Fruit fly (Drosophila melanogaster): ENCODE measurements around the gene CG7044.

CG7044 gene

dm6 chr3R:21118784-21119183 lies 17.3 kb upstream of the CG7044 start, which contains the start of gene Bdbt:
Gene Bdbt, minus strand, starts transcription at chr3R:21118856.
- TF ChIP-seq usp (GFP tag; optimal IDR thresholded peaks at IDR 0.05) (no peak), Dll (optimal IDR thresholded peaks at IDR 0.05) (no peak), CG8478 (optimal IDR thresholded peaks at IDR 0.05) (no peak), pan (optimal IDR thresholded peaks at IDR 0.05) (no peak), EcR (GFP tag; optimal IDR thresholded peaks at IDR 0.05) (no peak), psq (optimal IDR thresholded peaks at IDR 0.05) (no peak)

dm6 chr3R:21116057-21116456 lies 14.5 kb upstream of the CG7044 start, which contains the start of gene ppan:
Gene ppan, plus strand, starts transcription at chr3R:21116254.
- TF ChIP-seq EcR (GFP tag; optimal IDR thresholded peaks at IDR 0.05) (no peak), pan (optimal IDR thresholded peaks at IDR 0.05) (no peak), usp (GFP tag; optimal IDR thresholded peaks at IDR 0.05) (no peak), psq (optimal IDR thresholded peaks at IDR 0.05) (no peak), CG8478 (optimal IDR thresholded peaks at IDR 0.05) (no peak), Dll (optimal IDR thresholded peaks at IDR 0.05) (no peak)

- no peak for TF ChIP-seq Dll (optimal IDR thresholded peaks at IDR 0.05)
Measured at dm6 chr3R:21112742-21113465, 11.4 kb upstream of the CG7044 start.

- no peak for TF ChIP-seq Dll (optimal IDR thresholded peaks at IDR 0.05)
- no peak for TF ChIP-seq usp (GFP tag; optimal IDR thresholded peaks at IDR 0.05)
- TF ChIP-seq psq (optimal IDR thresholded peaks at IDR 0.05): no peak
- no peak for TF ChIP-seq EcR (GFP tag; optimal IDR thresholded peaks at IDR 0.05)
- no peak for TF ChIP-seq pan (optimal IDR thresholded peaks at IDR 0.05)
- no peak for TF ChIP-seq CG8478 (optimal IDR thresholded peaks at IDR 0.05)
Measured at dm6 chr3R:21111964-21112740, 10.6 kb upstream of the CG7044 start.

dm6 chr3R:21111046-21111480 lies 9.5 kb upstream of the CG7044 start, which contains the start of gene Rab11:
Gene Rab11, plus strand, starts transcription at chr3R:21111408.
- TF ChIP-seq EcR (GFP tag; optimal IDR thresholded peaks at IDR 0.05): no peak
- TF ChIP-seq CG8478 (optimal IDR thresholded peaks at IDR 0.05): no peak

dm6 chr3R:21109712-21110111 lies 8.2 kb upstream of the CG7044 start:
- no peak for TF ChIP-seq Dll (optimal IDR thresholded peaks at IDR 0.05)
- no peak for TF ChIP-seq EcR (GFP tag; optimal IDR thresholded peaks at IDR 0.05)
- no peak for TF ChIP-seq pan (optimal IDR thresholded peaks at IDR 0.05)
- no peak for TF ChIP-seq psq (optimal IDR thresholded peaks at IDR 0.05)
- no peak for TF ChIP-seq CG8478 (optimal IDR thresholded peaks at IDR 0.05)
- no peak for TF ChIP-seq usp (GFP tag; optimal IDR thresholded peaks at IDR 0.05)

dm6 chr3R:21107907-21108591 lies 6.5 kb upstream of the CG7044 start, which contains the start of the genes Sec15 and rtet:
Gene Sec15, minus strand, starts transcription at chr3R:21107972.
Gene rtet, plus strand, starts transcription at chr3R:21108446.
- no peak for TF ChIP-seq CG8478 (optimal IDR thresholded peaks at IDR 0.05)

dm6 chr3R:21102477-21102876 lies 959 bp upstream of the CG7044 start:
- TF ChIP-seq CG8478 (optimal IDR thresholded peaks at IDR 0.05) (no peak), EcR (GFP tag; optimal IDR thresholded peaks at IDR 0.05) (no peak), usp (GFP tag; optimal IDR thresholded peaks at IDR 0.05) (no peak), Dll (optimal IDR thresholded peaks at IDR 0.05) (no peak), psq (optimal IDR thresholded peaks at IDR 0.05) (no peak), pan (optimal IDR thresholded peaks at IDR 0.05) (no peak)

- TF ChIP-seq EcR (GFP tag; optimal IDR thresholded peaks at IDR 0.05): no peak
- no peak for TF ChIP-seq CG8478 (optimal IDR thresholded peaks at IDR 0.05)
- TF ChIP-seq Dll (optimal IDR thresholded peaks at IDR 0.05): no peak
Measured at dm6 chr3R:21097631-21098117, 3.8 kb downstream of the CG7044 start, which contains the start of gene RhoGAP93B. Gene RhoGAP93B, minus strand, starts transcription at chr3R:21097827.

dm6 chr3R:21097160-21097559 lies 4.4 kb downstream of the CG7044 start:
- TF ChIP-seq usp (GFP tag; optimal IDR thresholded peaks at IDR 0.05) (no peak), Dll (optimal IDR thresholded peaks at IDR 0.05) (no peak), CG8478 (optimal IDR thresholded peaks at IDR 0.05) (no peak), psq (optimal IDR thresholded peaks at IDR 0.05) (no peak), EcR (GFP tag; optimal IDR thresholded peaks at IDR 0.05) (no peak), pan (optimal IDR thresholded peaks at IDR 0.05) (no peak)

dm6 chr3R:21096532-21097143 lies 4.9 kb downstream of the CG7044 start:
- TF ChIP-seq usp (GFP tag; optimal IDR thresholded peaks at IDR 0.05) (no peak), pan (optimal IDR thresholded peaks at IDR 0.05) (no peak), psq (optimal IDR thresholded peaks at IDR 0.05) (no peak), EcR (GFP tag; optimal IDR thresholded peaks at IDR 0.05) (no peak), CG8478 (optimal IDR thresholded peaks at IDR 0.05) (no peak), Dll (optimal IDR thresholded peaks at IDR 0.05) (no peak)

dm6 chr3R:21094292-21094691 lies 7.2 kb downstream of the CG7044 start:
- TF ChIP-seq pan (optimal IDR thresholded peaks at IDR 0.05): no peak
- TF ChIP-seq CG8478 (optimal IDR thresholded peaks at IDR 0.05): no peak
- TF ChIP-seq Dll (optimal IDR thresholded peaks at IDR 0.05): no peak
- TF ChIP-seq psq (optimal IDR thresholded peaks at IDR 0.05): no peak
- no peak for TF ChIP-seq usp (GFP tag; optimal IDR thresholded peaks at IDR 0.05)
- no peak for TF ChIP-seq EcR (GFP tag; optimal IDR thresholded peaks at IDR 0.05)
